Fruit fly (Drosophila melanogaster): Measurements from ENCODE around the gene RagA-B.

Gene RagA-B

dm6 chr3R:8963756-8964342 lies 20.3 kb downstream of the RagA-B start (continued):
- TF ChIP-seq CG16815 (GFP tag; optimal IDR thresholded peaks at IDR 0.05) (no peak), Dll (GFP tag; IDR thresholded peaks at IDR 0.05; ENCODE audit: partially characterized antibody) (no peak), CG31224 (GFP tag; IDR thresholded peaks at IDR 0.05) (no peak), sens-2 (GFP tag; IDR thresholded peaks at IDR 0.05) (no peak), stc (GFP tag; IDR thresholded peaks at IDR 0.05) (peak; percentile 62), wor (GFP tag; IDR thresholded peaks at IDR 0.05) (no peak), MTF-1 (GFP tag; optimal IDR thresholded peaks at IDR 0.05; ENCODE audit: borderline replicate concordance) (no peak), CG2712 (tag; optimal IDR thresholded peaks at IDR 0.05) (peak; percentile 55), gsb (GFP tag; IDR thresholded peaks at IDR 0.05) (no peak), CG43689 (GFP tag; IDR thresholded peaks at IDR 0.05) (no peak), CG12071 (GFP tag; optimal IDR thresholded peaks at IDR 0.05) (no peak), grau (tag; optimal IDR thresholded peaks at IDR 0.05) (peak; percentile 32), grn (GFP tag; optimal IDR thresholded peaks at IDR 0.05) (no peak), gem (tag; optimal IDR thresholded peaks at IDR 0.05) (peak; percentile 67), Sox100B (GFP tag; optimal IDR thresholded peaks at IDR 0.05) (peak; percentile 18), GATAe (GFP tag; conservative IDR thresholded peaks at IDR 0.05) (no peak), CG2129 (GFP tag; IDR thresholded peaks at IDR 0.05; ENCODE audit: partially characterized antibody) (no peak), Hand (GFP tag; optimal IDR thresholded peaks at IDR 0.05) (no peak), CG11723 (GFP tag; optimal IDR thresholded peaks at IDR 0.05) (no peak), dm (GFP tag; optimal IDR thresholded peaks at IDR 0.05) (no peak), Eip74EF (GFP tag; optimal IDR thresholded peaks at IDR 0.05) (peak in 1 of 2 experiments; percentile 14), Hr51 (GFP tag; optimal IDR thresholded peaks at IDR 0.05) (peak in 1 of 2 experiments; percentile 63), CG8281 (tag; optimal IDR thresholded peaks at IDR 0.05) (no peak), yki (optimal IDR thresholded peaks at IDR 0.05) (no peak), CG6813 (GFP tag; optimal IDR thresholded peaks at IDR 0.05) (no peak), ssp (GFP tag; IDR thresholded peaks at IDR 0.05) (no peak), CG9609 (GFP tag; optimal IDR thresholded peaks at IDR 0.05) (no peak), CG13296 (GFP tag; optimal IDR thresholded peaks at IDR 0.05) (no peak), Med (GFP tag) (no peak), CG18011 (GFP tag; optimal IDR thresholded peaks at IDR 0.05) (no peak), H15 (GFP tag; IDR thresholded peaks at IDR 0.05) (no peak), Gsc (GFP tag; IDR thresholded peaks at IDR 0.05) (no peak), caup (GFP tag; optimal IDR thresholded peaks at IDR 0.05; ENCODE audit: severe bottlenecking) (no peak), CG9932 (GFP tag; IDR thresholded peaks at IDR 0.05) (no peak), NfI (GFP tag; optimal IDR thresholded peaks at IDR 0.05) (peak; percentile 27), CG5245 (GFP tag; optimal IDR thresholded peaks at IDR 0.05) (no peak), Nf-YC (tag; optimal IDR thresholded peaks at IDR 0.05) (no peak), Oaz (GFP tag; IDR thresholded peaks at IDR 0.05) (no peak), unpg (GFP tag; optimal IDR thresholded peaks at IDR 0.05) (peak; percentile 58), lilli (GFP tag; optimal IDR thresholded peaks at IDR 0.05) (no peak), Opbp (GFP tag; IDR thresholded peaks at IDR 0.05; ENCODE audit: partially characterized antibody) (no peak), kay (GFP tag; optimal IDR thresholded peaks at IDR 0.05) (no peak), corto (GFP tag; optimal IDR thresholded peaks at IDR 0.05) (no peak), Antp (GFP tag; optimal IDR thresholded peaks at IDR 0.05) (no peak), fd64A (GFP tag; optimal IDR thresholded peaks at IDR 0.05) (no peak), Optix (GFP tag; IDR thresholded peaks at IDR 0.05) (no peak; the same call in 2 of the 3 replicates), CG12236 (GFP tag; optimal IDR thresholded peaks at IDR 0.05) (no peak), shn (GFP tag; optimal IDR thresholded peaks at IDR 0.05) (no peak), Poxn (GFP tag; IDR thresholded peaks at IDR 0.05) (no peak), Atf3 (GFP tag; optimal IDR thresholded peaks at IDR 0.05) (no peak)
